Worm (Caenorhabditis elegans): Measurements from ENCODE around the gene F15B10.3.

F15B10.3 gene

ce11 chrIV:6646905-6647304, 44.4 kb downstream of the F15B10.3 start:
- no peak for TF ChIP-seq zfp-3 (GFP tag; conservative IDR thresholded peaks at IDR 0.05)
- TF ChIP-seq ceh-62 (tag; optimal IDR thresholded peaks at IDR 0.05): no peak
- TF ChIP-seq mxl-3 (GFP tag; optimal IDR thresholded peaks at IDR 0.05): no peak
- no peak for TF ChIP-seq T20F7.1 (GFP tag; optimal IDR thresholded peaks at IDR 0.05)
- TF ChIP-seq ceh-28 (tag; optimal IDR thresholded peaks at IDR 0.05): no peak
- TF ChIP-seq dmd-8 (GFP tag; IDR thresholded peaks at IDR 0.05): no peak
- TF ChIP-seq ceh-44 (GFP tag; IDR thresholded peaks at IDR 0.05): no peak
- no peak for TF ChIP-seq dve-1 (tag; optimal IDR thresholded peaks at IDR 0.05; ENCODE audit: insufficient read depth)
- no peak for TF ChIP-seq dmd-6 (GFP tag; IDR thresholded peaks at IDR 0.05)
- no peak for TF ChIP-seq aha-1 (tag)
- TF ChIP-seq nhr-6 (tag; optimal IDR thresholded peaks at IDR 0.05): no peak

ce11 chrIV:6648625-6649024, 46.1 kb downstream of the F15B10.3 start:
- no peak for TF ChIP-seq nhr-11 (tag; optimal IDR thresholded peaks at IDR 0.05)
- peak; percentile 19 for TF ChIP-seq rbr-2 (tag; optimal IDR thresholded peaks at IDR 0.05)
- TF ChIP-seq spr-3 (GFP tag; optimal IDR thresholded peaks at IDR 0.05): no peak
- no peak for TF ChIP-seq skn-1 (tag; optimal IDR thresholded peaks at IDR 0.05)
- no peak for TF ChIP-seq arid-1 (GFP tag; conservative IDR thresholded peaks at IDR 0.05)
- TF ChIP-seq ceh-82 (tag; optimal IDR thresholded peaks at IDR 0.05): no peak
- TF ChIP-seq lsy-2 (tag; optimal IDR thresholded peaks at IDR 0.05): peak in 1 of 2 experiments; percentile 32
- TF ChIP-seq F37D6.2 (tag; optimal IDR thresholded peaks at IDR 0.05): no peak
- TF ChIP-seq egl-27 (tag; optimal IDR thresholded peaks at IDR 0.05): no peak

- TF ChIP-seq nhr-28 (tag; optimal IDR thresholded peaks at IDR 0.05) (peak; percentile 20), fos-1 (tag; optimal IDR thresholded peaks at IDR 0.05) (no peak), ceh-28 (tag; optimal IDR thresholded peaks at IDR 0.05) (no peak)
These were observed 50.1 kb downstream of the F15B10.3 start for ce11 chrIV:6652479-6653022.
